Fruit fly (Drosophila melanogaster) whole organism, embryonic: Measurements from ENCODE around the gene cni.

Source experiments
- Aef1 ChIP-seq: fragments of 200-800 bp; sonication (Bioruptor generic); IDR thresholded peaks from 3 replicates; pipeline ENCODE4 v1.3.6; 2022; ENCODE audit warnings: missing biosample characterization, missing genetic modification characterization
- CG10462 ChIP-seq: fragments of 200-800 bp; sonication (Bioruptor generic); optimal IDR thresholded peaks from 2 replicates; lab custom pipeline; 2016; ENCODE audit warnings: missing biosample characterization, missing genetic modification characterization
- CG13424 ChIP-seq: fragments of 200-800 bp; sonication (Bioruptor generic); optimal IDR thresholded peaks from 2 replicates; lab custom pipeline; 2019; ENCODE audit warnings: missing biosample characterization, mild to moderate bottlenecking, missing genetic modification characterization, moderate library complexity
- CG13775 ChIP-seq: fragments of 200-800 bp; sonication (Bioruptor generic); optimal IDR thresholded peaks from 3 replicates; lab custom pipeline; 2017; ENCODE audit warnings: missing biosample characterization, mild to moderate bottlenecking, missing genetic modification characterization
- CG14441 ChIP-seq: fragments of 200-800 bp; sonication (Bioruptor generic); IDR thresholded peaks from 2 replicates; pipeline ENCODE4 v1.3.6; 2022; ENCODE audit warnings: missing biosample characterization, missing genetic modification characterization
- CG14667 ChIP-seq: fragments of 200-800 bp; sonication (Bioruptor generic); IDR thresholded peaks from 2 replicates; pipeline ENCODE4 v1.3.6; 2022; ENCODE audit warnings: missing biosample characterization, missing genetic modification characterization
- CG14860 ChIP-seq: fragments of 200-800 bp; sonication (Bioruptor generic); IDR thresholded peaks from 3 replicates; pipeline ENCODE4 v1.3.6; 2022; ENCODE audit warnings: missing biosample characterization, missing genetic modification characterization; ENCODE audit not compliant: partially characterized antibody
- CG15514 ChIP-seq: fragments of 200-800 bp; sonication (Bioruptor generic); optimal IDR thresholded peaks from 3 replicates; lab custom pipeline; 2017; ENCODE audit warnings: missing biosample characterization, missing genetic modification characterization, mild to moderate bottlenecking, moderate library complexity, missing genetic modification reagents
- CG2120 ChIP-seq: fragments of 200-800 bp; sonication (Bioruptor generic); optimal IDR thresholded peaks from 3 replicates; lab custom pipeline; 2016; ENCODE audit warnings: missing biosample characterization, missing genetic modification characterization
- CG32532 ChIP-seq: fragments of 200-800 bp; sonication (Bioruptor generic); IDR thresholded peaks from 2 replicates; pipeline ENCODE4 v1.3.6; 2022; ENCODE audit warnings: missing biosample characterization, missing genetic modification characterization
- CG34224 ChIP-seq: fragments of 200-800 bp; sonication (Bioruptor generic); IDR thresholded peaks from 3 replicates; pipeline ENCODE4 v1.3.6; 2022; ENCODE audit warnings: missing biosample characterization, missing genetic modification characterization; ENCODE audit not compliant: partially characterized antibody
- CG4854 ChIP-seq: fragments of 200-800 bp; sonication (Bioruptor generic); optimal IDR thresholded peaks from 2 replicates; lab custom pipeline; 2016; ENCODE audit warnings: missing biosample characterization, missing genetic modification characterization, inconsistent platforms
- CG6654 ChIP-seq: fragments of 200-800 bp; sonication (Bioruptor generic); optimal IDR thresholded peaks from 2 replicates; lab custom pipeline; 2017; ENCODE audit warnings: missing biosample characterization, mild to moderate bottlenecking, missing genetic modification characterization
- CG7786 ChIP-seq: fragments of 200-800 bp; sonication (Bioruptor generic); optimal IDR thresholded peaks from 2 replicates; lab custom pipeline; 2016; ENCODE audit warnings: missing biosample characterization, missing genetic modification characterization
- CG7928 ChIP-seq: fragments of 200-800 bp; sonication (Bioruptor generic); optimal IDR thresholded peaks from 2 replicates; lab custom pipeline; 2017; ENCODE audit warnings: missing biosample characterization, mild to moderate bottlenecking, missing genetic modification characterization
- CG8290 ChIP-seq, 3 experiments: fragments of 200-800 bp; sonication (Bioruptor generic); optimal IDR thresholded peaks; 2 replicates each; lab custom pipeline; 2016 to 2019; ENCODE audit warnings: missing biosample characterization in 3 of 3, missing genetic modification characterization in 3 of 3, mild to moderate bottlenecking in 2 of 3, moderate library complexity in 1 of 3
- CTCF ChIP-seq: fragments of 200-800 bp; sonication (Bioruptor generic); optimal IDR thresholded peaks from 2 replicates; lab custom pipeline; 2017; ENCODE audit warnings: missing biosample characterization, mild to moderate bottlenecking, missing genetic modification characterization, moderate library complexity
- CrebB ChIP-seq: fragments of 200-800 bp; sonication (Bioruptor generic); optimal IDR thresholded peaks from 3 replicates; lab custom pipeline; 2018; ENCODE audit warnings: missing biosample characterization, mild to moderate bottlenecking, missing genetic modification characterization
- Dfd ChIP-seq, 2 experiments: fragments of >200 bp; optimal IDR thresholded peaks; 2 replicates each; lab custom pipeline; 2017; ENCODE audit warnings: missing biosample characterization in 2 of 2, missing genetic modification characterization in 2 of 2
- Dll ChIP-seq: fragments of 200-800 bp; sonication (Bioruptor generic); IDR thresholded peaks from 4 replicates; pipeline ENCODE4 v1.3.6; 2022; ENCODE audit warnings: missing biosample characterization, missing genetic modification characterization; ENCODE audit not compliant: partially characterized antibody
- Drgx ChIP-seq: fragments of 200-800 bp; sonication (Bioruptor generic); IDR thresholded peaks from 2 replicates; pipeline ENCODE4 v1.3.6; 2022; ENCODE audit warnings: missing biosample characterization, missing genetic modification characterization
- Hr39 ChIP-seq: fragments of >200 bp; optimal IDR thresholded peaks from 2 replicates; lab custom pipeline; 2017
- Hsf ChIP-seq: fragments of 200-800 bp; sonication (Bioruptor generic); optimal IDR thresholded peaks from 3 replicates; lab custom pipeline; 2016; ENCODE audit warnings: missing biosample characterization, missing genetic modification characterization
- Med ChIP-seq: fragments of 200-800 bp; sonication (Bioruptor generic); peaks from one replicate; lab custom pipeline; 2016; ENCODE audit warnings: missing biosample characterization, missing genetic modification characterization, mild to moderate bottlenecking, inconsistent platforms, moderate library complexity
- Myb ChIP-seq: fragments of 200-800 bp; sonication (Bioruptor generic); optimal IDR thresholded peaks from 2 replicates; lab custom pipeline; 2016; ENCODE audit warnings: missing biosample characterization, missing genetic modification characterization
- Nf-YB ChIP-seq: fragments of 200-800 bp; sonication (Bioruptor generic); optimal IDR thresholded peaks from 3 replicates; lab custom pipeline; 2019; ENCODE audit warnings: missing biosample characterization, mild to moderate bottlenecking, missing genetic modification characterization, moderate library complexity
- Oli ChIP-seq: fragments of 200-800 bp; sonication (Bioruptor generic); optimal IDR thresholded peaks from 2 replicates; lab custom pipeline; 2018; ENCODE audit warnings: missing biosample characterization, mild to moderate bottlenecking, missing genetic modification characterization, moderate library complexity
- Vsx1 ChIP-seq: fragments of 200-800 bp; sonication (Bioruptor generic); optimal IDR thresholded peaks from 2 replicates; lab custom pipeline; 2017; ENCODE audit warnings: missing biosample characterization, mild to moderate bottlenecking, missing genetic modification characterization, missing genetic modification reagents
- YL-1 ChIP-seq: fragments of 200-800 bp; sonication (Bioruptor generic); optimal IDR thresholded peaks from 3 replicates; lab custom pipeline; 2017; ENCODE audit warnings: missing biosample characterization, mild to moderate bottlenecking, missing genetic modification characterization
- ap ChIP-seq: fragments of 200-800 bp; sonication (Bioruptor generic); IDR thresholded peaks from 2 replicates; pipeline ENCODE4 v1.3.6; 2022; ENCODE audit warnings: missing biosample characterization, missing genetic modification characterization
- az2 ChIP-seq: fragments of 200-800 bp; sonication (Bioruptor generic); optimal IDR thresholded peaks from 3 replicates; lab custom pipeline; 2016; ENCODE audit warnings: missing biosample characterization, missing genetic modification characterization
- bigmax ChIP-seq: fragments of 200-800 bp; sonication (Bioruptor generic); optimal IDR thresholded peaks from 2 replicates; lab custom pipeline; 2018; ENCODE audit warnings: missing biosample characterization, mild to moderate bottlenecking, missing genetic modification characterization
- esg ChIP-seq: fragments of 200-800 bp; sonication (Bioruptor generic); conservative IDR thresholded peaks from 2 replicates; pipeline ENCODE4 v1.3.6; 2022; ENCODE audit warnings: missing biosample characterization, missing genetic modification characterization
- hb ChIP-seq: fragments of 200-800 bp; sonication (Bioruptor generic); IDR thresholded peaks from 3 replicates; pipeline ENCODE4 v1.3.6; 2022; ENCODE audit warnings: missing biosample characterization, missing genetic modification characterization; ENCODE audit not compliant: partially characterized antibody
- insv ChIP-seq, 2 experiments: fragments of 200-800 bp; sonication (Bioruptor generic); optimal IDR thresholded peaks; 3 replicates each; lab custom pipeline; 2016 to 2018; ENCODE audit warnings: missing biosample characterization in 2 of 2, missing genetic modification characterization in 2 of 2
- ken ChIP-seq: fragments of 200-800 bp; sonication (Bioruptor generic); IDR thresholded peaks from 3 replicates; pipeline ENCODE4 v1.3.6; 2022; ENCODE audit warnings: missing biosample characterization, missing genetic modification characterization
- kni ChIP-seq: fragments of 200-800 bp; sonication (Bioruptor generic); optimal IDR thresholded peaks from 3 replicates; lab custom pipeline; 2017; ENCODE audit warnings: mild to moderate bottlenecking, missing biosample characterization, missing genetic modification reagents, missing genetic modification characterization
- lbe ChIP-seq: fragments of 200-800 bp; sonication (Bioruptor generic); optimal IDR thresholded peaks from 2 replicates; lab custom pipeline; 2016; ENCODE audit warnings: missing biosample characterization, mild to moderate bottlenecking, missing genetic modification characterization
- lmd ChIP-seq: fragments of 200-800 bp; sonication (Bioruptor generic); IDR thresholded peaks from 2 replicates; pipeline ENCODE4 v1.3.6; 2022; ENCODE audit warnings: missing biosample characterization, missing genetic modification characterization
- nerfin-1 ChIP-seq: fragments of 200-800 bp; sonication (Bioruptor generic); optimal IDR thresholded peaks from 3 replicates; lab custom pipeline; 2019; ENCODE audit warnings: missing biosample characterization, mild to moderate bottlenecking, missing genetic modification characterization, moderate library complexity
- nom ChIP-seq: fragments of 200-800 bp; sonication (Bioruptor generic); optimal IDR thresholded peaks from 2 replicates; lab custom pipeline; 2017; ENCODE audit warnings: missing biosample characterization, missing genetic modification characterization, mild to moderate bottlenecking, moderate library complexity, missing genetic modification reagents
- org-1 ChIP-seq: fragments of 200-800 bp; sonication (Bioruptor generic); optimal IDR thresholded peaks from 2 replicates; lab custom pipeline; 2017; ENCODE audit warnings: missing biosample characterization, missing genetic modification characterization
- pros ChIP-seq: fragments of 200-800 bp; sonication (Bioruptor generic); optimal IDR thresholded peaks from 3 replicates; lab custom pipeline; 2019; ENCODE audit warnings: missing biosample characterization, mild to moderate bottlenecking, missing genetic modification characterization, moderate library complexity
- repo ChIP-seq: fragments of 200-800 bp; sonication (Bioruptor generic); optimal IDR thresholded peaks from 2 replicates; lab custom pipeline; 2016; ENCODE audit warnings: missing biosample characterization, missing genetic modification characterization
- run ChIP-seq: fragments of 200-800 bp; sonication (Bioruptor generic); optimal IDR thresholded peaks from 3 replicates; lab custom pipeline; 2018; ENCODE audit warnings: missing biosample characterization, mild to moderate bottlenecking, missing genetic modification characterization
- sima ChIP-seq: fragments of 200-800 bp; sonication (Bioruptor generic); optimal IDR thresholded peaks from 2 replicates; lab custom pipeline; 2016; ENCODE audit warnings: missing biosample characterization, missing genetic modification characterization
- tin ChIP-seq: fragments of 200-800 bp; sonication (Bioruptor generic); optimal IDR thresholded peaks from 3 replicates; lab custom pipeline; 2016; ENCODE audit warnings: missing biosample characterization, missing genetic modification characterization
- toy ChIP-seq: fragments of 200-800 bp; sonication (Bioruptor generic); IDR thresholded peaks from 2 replicates; pipeline ENCODE4 v1.3.6; 2022; ENCODE audit warnings: missing biosample characterization, missing genetic modification characterization
- tup ChIP-seq: fragments of 200-800 bp; sonication (Bioruptor generic); optimal IDR thresholded peaks from 2 replicates; lab custom pipeline; 2016; ENCODE audit warnings: missing biosample characterization, mild to moderate bottlenecking, missing genetic modification characterization, moderate library complexity
- vvl ChIP-seq: fragments of 200-800 bp; sonication (Bioruptor generic); IDR thresholded peaks from 2 replicates; pipeline ENCODE4 v1.3.6; 2022; ENCODE audit warnings: missing biosample characterization, missing genetic modification characterization
- wdn ChIP-seq: fragments of 200-800 bp; sonication (Bioruptor generic); IDR thresholded peaks from 2 replicates; pipeline ENCODE4 v1.3.6; 2022; ENCODE audit warnings: missing biosample characterization, missing genetic modification characterization
- wor ChIP-seq: fragments of 200-800 bp; sonication (Bioruptor generic); IDR thresholded peaks from 2 replicates; pipeline ENCODE4 v1.3.6; 2022; ENCODE audit warnings: missing biosample characterization, missing genetic modification characterization

Gene cni

dm6 chr2L:16302773-16303279 is 7.7 kb downstream of the cni start, which contains the start of gene GMF (continued):
- no peak for TF ChIP-seq CTCF (GFP tag; lab: Kevin White, UChicago)
- no peak for TF ChIP-seq CG10462 (GFP tag; lab: Kevin White, UChicago)
- TF ChIP-seq toy (GFP tag; lab: Robert Waterston, UW) = no peak
- TF ChIP-seq tup = no peak
- TF ChIP-seq CG14441 = no peak
- no peak for TF ChIP-seq Nf-YB (GFP tag; lab: Kevin White, UChicago)
- no peak for TF ChIP-seq Aef1 (GFP tag; lab: Robert Waterston, UW)
- TF ChIP-seq repo = no peak
- TF ChIP-seq az2 (GFP tag; lab: Kevin White, UChicago) = no peak
- TF ChIP-seq nom = no peak
- peak; percentile 72 for TF ChIP-seq YL-1 (GFP tag; lab: Kevin White, UChicago)
- TF ChIP-seq hb = no peak
- TF ChIP-seq ken (GFP tag; lab: Robert Waterston, UW) = no peak
- peak; percentile 47 for TF ChIP-seq CG15514 (GFP tag; lab: Kevin White, UChicago)
- no peak for TF ChIP-seq org-1 (GFP tag; lab: Kevin White, UChicago)
- TF ChIP-seq Myb (GFP tag; lab: Kevin White, UChicago) = peak; percentile 61
- TF ChIP-seq CG34224 (GFP tag; lab: Robert Waterston, UW) = no peak
- no peak for TF ChIP-seq Hr39
- TF ChIP-seq kni (GFP tag; lab: Kevin White, UChicago) = no peak
- no peak for TF ChIP-seq sima (GFP tag; lab: Kevin White, UChicago)
- no peak for TF ChIP-seq CG4854
- peak; percentile 63 for TF ChIP-seq Med (GFP tag; lab: Kevin White, UChicago)
- TF ChIP-seq tin (GFP tag; lab: Kevin White, UChicago) = peak; percentile 37
- TF ChIP-seq esg (GFP tag; lab: Robert Waterston, UW) = no peak
- no peak for TF ChIP-seq CrebB (tag; lab: Kevin White, UChicago)
- no peak for TF ChIP-seq bigmax
- no peak for TF ChIP-seq CG14860 (GFP tag; lab: Robert Waterston, UW)
- TF ChIP-seq Dfd (GFP tag; optimal IDR thresholded peaks at IDR 0.05; lab: Kevin White, UChicago) = no peak
- no peak for TF ChIP-seq wor
- no peak for TF ChIP-seq Oli (tag; lab: Kevin White, UChicago)
- TF ChIP-seq run (tag; lab: Kevin White, UChicago) = no peak
- TF ChIP-seq CG7928 (GFP tag; lab: Kevin White, UChicago) = no peak
- no peak for TF ChIP-seq pros (GFP tag; lab: Kevin White, UChicago)
- TF ChIP-seq CG14667 (GFP tag; lab: Robert Waterston, UW) = no peak
- peak; percentile 49; the same call in 1 of the 2 replicates for TF ChIP-seq vvl (GFP tag; lab: Robert Waterston, UW)
- TF ChIP-seq CG13424 (tag; lab: Kevin White, UChicago) = peak; percentile 25
- no peak for TF ChIP-seq lmd (GFP tag; lab: Robert Waterston, UW)
- peak; percentile 27 for TF ChIP-seq nerfin-1 (tag; lab: Kevin White, UChicago)
- TF ChIP-seq insv (GFP tag; optimal IDR thresholded peaks at IDR 0.05; lab: Kevin White, UChicago) = no peak
- no peak for TF ChIP-seq Drgx (GFP tag; lab: Robert Waterston, UW)
- peak; percentile 38 for TF ChIP-seq lbe (GFP tag; lab: Kevin White, UChicago)
- no peak for TF ChIP-seq wdn
- TF ChIP-seq Dll (GFP tag; lab: Robert Waterston, UW) = peak; percentile 66
- peak; percentile 25 for TF ChIP-seq Hsf (GFP tag; lab: Kevin White, UChicago)
- no peak for TF ChIP-seq CG13775
- TF ChIP-seq ap (GFP tag; lab: Robert Waterston, UW) = no peak
- TF ChIP-seq CG2120 (GFP tag; lab: Kevin White, UChicago) = peak; percentile 41
- TF ChIP-seq CG7786 (GFP tag; lab: Kevin White, UChicago) = no peak
- TF ChIP-seq CG8290 (GFP tag; optimal IDR thresholded peaks at IDR 0.05; lab: Kevin White, UChicago) = peak; percentile 41
- TF ChIP-seq CG8290 (tag; optimal IDR thresholded peaks at IDR 0.05; lab: Kevin White, UChicago) = no peak
- TF ChIP-seq Vsx1 (GFP tag; lab: Kevin White, UChicago) = no peak
- TF ChIP-seq CG6654 (GFP tag; lab: Kevin White, UChicago) = no peak
- no peak for TF ChIP-seq CG32532
